Worm (Caenorhabditis elegans) whole organism, mixed stage, embryonic: ENCODE measurements around the gene F31B12.3.

Experiments
- ceh-39 ChIP-seq: fragments of 150-350 bp; optimal IDR thresholded peaks from 2 replicates; lab custom pipeline; 2014; ENCODE audit warnings: missing biosample characterization, missing genetic modification characterization
- ceh-43 ChIP-seq: fragments of 200-800 bp; sonication (Bioruptor generic); optimal IDR thresholded peaks from 2 replicates; lab custom pipeline; 2018; ENCODE audit warnings: mild to moderate bottlenecking, missing genetic modification characterization, moderate library complexity, missing compliant biosample characterization
- lin-13 ChIP-seq: fragments of 150-350 bp; optimal IDR thresholded peaks from 2 replicates; lab custom pipeline; 2014; ENCODE audit warnings: missing biosample characterization, missing genetic modification characterization
- lsy-2 ChIP-seq: fragments of 150-350 bp; optimal IDR thresholded peaks from 2 replicates; lab custom pipeline; 2014; ENCODE audit warnings: missing biosample characterization, missing genetic modification characterization
- mep-1 ChIP-seq: fragments of 150-350 bp; optimal IDR thresholded peaks from 2 replicates; lab custom pipeline; 2017; ENCODE audit warnings: missing biosample characterization, missing genetic modification reagents, missing genetic modification characterization, inconsistent platforms
- nhr-237 ChIP-seq: fragments of 150-350 bp; optimal IDR thresholded peaks from 2 replicates; lab custom pipeline; 2014; ENCODE audit warnings: missing biosample characterization, missing genetic modification characterization
- nhr-28 ChIP-seq: fragments of 150-350 bp; optimal IDR thresholded peaks from 2 replicates; lab custom pipeline; 2014; ENCODE audit warnings: missing biosample characterization, missing genetic modification characterization
- nhr-76 ChIP-seq: sonication (generic microtip); optimal IDR thresholded peaks from 2 replicates; lab custom pipeline; 2017; ENCODE audit warnings: missing biosample characterization, missing genetic modification characterization
- snpc-4 ChIP-seq: fragments of 150-350 bp; optimal IDR thresholded peaks from 2 replicates; lab custom pipeline; 2014; ENCODE audit warnings: missing biosample characterization, missing genetic modification characterization
- sptf-1 ChIP-seq: sonication (generic microtip); optimal IDR thresholded peaks from 2 replicates; lab custom pipeline; 2017; ENCODE audit warnings: mild to moderate bottlenecking, missing genetic modification characterization, moderate library complexity, missing compliant biosample characterization
- unc-39 ChIP-seq: fragments of 150-350 bp; optimal IDR thresholded peaks from 2 replicates; lab custom pipeline; 2014; ENCODE audit warnings: missing biosample characterization, missing genetic modification characterization
- unc-62 ChIP-seq: fragments of 150-350 bp; optimal IDR thresholded peaks from 2 replicates; lab custom pipeline; 2014; ENCODE audit warnings: missing biosample characterization, missing genetic modification reagents, missing genetic modification characterization
- zip-8 ChIP-seq: fragments of 150-350 bp; optimal IDR thresholded peaks from 2 replicates; lab custom pipeline; 2014; ENCODE audit warnings: missing biosample characterization, missing genetic modification characterization

ce11 chrX:10859211-10859610, 38.8 kb upstream of the F31B12.3 start, which contains the start of gene pgp-5:
- TF ChIP-seq lin-13 (tag; lab: Kevin White, UChicago) (no peak), ceh-39 (no peak), unc-39 (tag; lab: Kevin White, UChicago) (no peak), mep-1 (no peak), ceh-43 (GFP tag; lab: Kevin White, UChicago) (no peak), lsy-2 (tag; lab: Kevin White, UChicago) (no peak), snpc-4 (tag; lab: Kevin White, UChicago) (no peak), nhr-237 (tag; lab: Kevin White, UChicago) (no peak), zip-8 (tag; lab: Kevin White, UChicago) (no peak), sptf-1 (tag; lab: Kevin White, UChicago) (no peak), unc-62 (GFP tag; lab: Kevin White, UChicago) (no peak), nhr-28 (tag; lab: Kevin White, UChicago) (no peak), nhr-76 (tag; lab: Kevin White, UChicago) (no peak)
